Worm (Caenorhabditis elegans) whole organism, young adult: ENCODE data around the gene sri-1.

Source experiments
- C17E4.6 ChIP-seq: fragments of 200-800 bp; sonication (Bioruptor generic); IDR thresholded peaks from 2 replicates; pipeline ENCODE4 v1.3.6; 2022; ENCODE audit warnings: missing genetic modification reagents, missing genetic modification characterization, missing compliant biosample characterization
- D2030.7 ChIP-seq: fragments of 200-800 bp; sonication (Bioruptor generic); IDR thresholded peaks from 2 replicates; pipeline ENCODE4 v1.3.6; 2022; ENCODE audit warnings: missing genetic modification reagents, missing genetic modification characterization, missing compliant biosample characterization
- F10E7.11 ChIP-seq: sonication (generic microtip); optimal IDR thresholded peaks from 2 replicates; lab custom pipeline; 2017; ENCODE audit warnings: mild to moderate bottlenecking, missing genetic modification characterization, moderate library complexity, missing compliant biosample characterization
- F23B12.7 ChIP-seq: sonication (generic microtip); optimal IDR thresholded peaks from 2 replicates; lab custom pipeline; 2017; ENCODE audit warnings: missing genetic modification characterization, mild to moderate bottlenecking, missing compliant biosample characterization, antibody characterized with exemption, moderate library complexity; ENCODE audit not compliant: insufficient read depth
- F49E8.2 ChIP-seq: sonication (generic microtip); optimal IDR thresholded peaks from 3 replicates; lab custom pipeline; 2017; ENCODE audit warnings: missing genetic modification characterization, mild to moderate bottlenecking, missing compliant biosample characterization, antibody characterized with exemption, moderate library complexity; ENCODE audit not compliant: insufficient read depth
- F52B5.7 ChIP-seq: sonication (generic microtip); optimal IDR thresholded peaks from 2 replicates; lab custom pipeline; 2016; ENCODE audit warnings: mild to moderate bottlenecking, missing genetic modification characterization, missing compliant biosample characterization
- F55B11.4 ChIP-seq: sonication (generic microtip); optimal IDR thresholded peaks from 2 replicates; lab custom pipeline; 2016; ENCODE audit warnings: missing compliant biosample characterization, missing genetic modification characterization, borderline replicate concordance; ENCODE audit not compliant: insufficient read depth
- K12H6.12 ChIP-seq: fragments of 200-800 bp; sonication (Bioruptor generic); optimal IDR thresholded peaks from 2 replicates; lab custom pipeline; 2018; ENCODE audit warnings: mild to moderate bottlenecking, missing genetic modification characterization, missing compliant biosample characterization
- Y53F4B.3 ChIP-seq: fragments of 200-800 bp; sonication (Bioruptor generic); IDR thresholded peaks from 2 replicates; pipeline ENCODE4 v1.3.6; 2022; ENCODE audit warnings: missing genetic modification reagents, missing genetic modification characterization, missing compliant biosample characterization
- Y53G8AR.9 ChIP-seq: fragments of 200-800 bp; sonication (Bioruptor generic); conservative IDR thresholded peaks from 2 replicates; pipeline ENCODE4 v1.3.6; 2022; ENCODE audit warnings: missing genetic modification reagents, missing genetic modification characterization, missing compliant biosample characterization
- akir-1 ChIP-seq: fragments of 200-800 bp; sonication (Bioruptor generic); optimal IDR thresholded peaks from 2 replicates; lab custom pipeline; 2018; ENCODE audit warnings: mild to moderate bottlenecking, missing genetic modification characterization, moderate library complexity, missing compliant biosample characterization
- ama-1 ChIP-seq, 3 experiments: fragments of 150-350 bp in 1 of 3; sonication (generic microtip) in 2 of 3; optimal IDR thresholded peaks; 2 replicates each; lab custom pipeline; 2014 to 2018; ENCODE audit warnings: missing biosample characterization in 2 of 3, missing genetic modification characterization in 2 of 3, missing genetic modification reagents in 2 of 3
- aptf-2 ChIP-seq: fragments of 200-800 bp; sonication (Bioruptor generic); conservative IDR thresholded peaks from 2 replicates; pipeline ENCODE4 v1.3.6; 2022; ENCODE audit warnings: missing genetic modification reagents, missing genetic modification characterization, missing compliant biosample characterization
- attf-3 ChIP-seq: fragments of 200-800 bp; sonication (Bioruptor generic); conservative IDR thresholded peaks from 2 replicates; pipeline ENCODE4 v1.3.6; 2022; ENCODE audit warnings: missing genetic modification reagents, missing genetic modification characterization, missing compliant biosample characterization
- ceh-58 ChIP-seq: fragments of 200-800 bp; sonication (Bioruptor generic); IDR thresholded peaks from 2 replicates; pipeline ENCODE4 v1.3.6; 2022; ENCODE audit warnings: missing genetic modification characterization, missing compliant biosample characterization
- dpff-1 ChIP-seq: sonication (generic microtip); optimal IDR thresholded peaks from 2 replicates; lab custom pipeline; 2017; ENCODE audit warnings: mild to moderate bottlenecking, missing genetic modification characterization, missing compliant biosample characterization
- efl-1 ChIP-seq: fragments of 150-350 bp; optimal IDR thresholded peaks from 2 replicates; lab custom pipeline; 2014; ENCODE audit warnings: missing biosample characterization, missing genetic modification reagents, missing genetic modification characterization
- ets-4 ChIP-seq: fragments of 200-800 bp; sonication (Bioruptor generic); optimal IDR thresholded peaks from 2 replicates; lab custom pipeline; 2018; ENCODE audit warnings: mild to moderate bottlenecking, missing genetic modification characterization, missing compliant biosample characterization
- fkh-3 ChIP-seq: sonication (generic microtip); optimal IDR thresholded peaks from 2 replicates; lab custom pipeline; 2016; ENCODE audit warnings: mild to moderate bottlenecking, missing genetic modification characterization, missing compliant biosample characterization
- lag-1 ChIP-seq: fragments of 200-800 bp; sonication (Bioruptor generic); IDR thresholded peaks from 2 replicates; pipeline ENCODE4 v1.3.6; 2022; ENCODE audit warnings: missing genetic modification reagents, missing genetic modification characterization, missing compliant biosample characterization
- lin-26 ChIP-seq: fragments of 200-800 bp; sonication (Bioruptor generic); IDR thresholded peaks from 2 replicates; pipeline ENCODE4 v1.3.6; 2022; ENCODE audit warnings: missing genetic modification reagents, missing genetic modification characterization, missing compliant biosample characterization
- madf-6 ChIP-seq: fragments of 200-800 bp; sonication (Bioruptor generic); IDR thresholded peaks from 2 replicates; pipeline ENCODE4 v1.3.6; 2022; ENCODE audit warnings: missing genetic modification reagents, missing genetic modification characterization, missing compliant biosample characterization
- mes-4 ChIP-seq: sonication (generic microtip); optimal IDR thresholded peaks from 2 replicates; lab custom pipeline; 2016; ENCODE audit warnings: missing genotype, missing genetic modification characterization, missing compliant biosample characterization
- mxl-1 ChIP-seq: sonication (generic microtip); optimal IDR thresholded peaks from 2 replicates; lab custom pipeline; 2016; ENCODE audit warnings: missing genetic modification characterization, missing compliant biosample characterization
- nfya-2 ChIP-seq: fragments of 200-800 bp; sonication (Bioruptor generic); IDR thresholded peaks from 2 replicates; pipeline ENCODE4 v1.3.6; 2022; ENCODE audit warnings: missing genetic modification reagents, missing genetic modification characterization, missing compliant biosample characterization
- pha-4 ChIP-seq: fragments of 150-350 bp; sonication (generic microtip); optimal IDR thresholded peaks from 2 replicates; lab custom pipeline; 2014; ENCODE audit warnings: missing biosample characterization, missing genetic modification reagents, missing genetic modification characterization
- rec-8 ChIP-seq, 2 experiments: sonication (generic microtip); optimal IDR thresholded peaks; 2 replicates each; lab custom pipeline; 2016; ENCODE audit warnings: mild to moderate bottlenecking in 2 of 2, missing genetic modification characterization in 2 of 2, missing genetic modification reagents in 2 of 2, missing genotype in 2 of 2, missing biosample characterization in 1 of 2, missing compliant biosample characterization in 1 of 2, moderate library complexity in 1 of 2
- repo-1 ChIP-seq: sonication (generic microtip); optimal IDR thresholded peaks from 2 replicates; lab custom pipeline; 2017; ENCODE audit warnings: mild to moderate bottlenecking, missing genetic modification characterization, missing compliant biosample characterization
- rpc-1 ChIP-seq, 2 experiments: fragments of 150-350 bp in 1 of 2; sonication (generic microtip) in 1 of 2; optimal IDR thresholded peaks; 2 replicates each; lab custom pipeline; 2014 to 2018; ENCODE audit warnings: missing biosample characterization in 1 of 2, missing genetic modification characterization in 1 of 2, missing genetic modification reagents in 1 of 2, missing genotype in 1 of 2
- sea-2 ChIP-seq: fragments of 200-800 bp; sonication (Bioruptor generic); IDR thresholded peaks from 2 replicates; pipeline ENCODE4 v1.3.6; 2022; ENCODE audit warnings: missing genetic modification characterization, missing compliant biosample characterization
- unc-130 ChIP-seq: sonication (generic microtip); optimal IDR thresholded peaks from 2 replicates; lab custom pipeline; 2016; ENCODE audit warnings: missing genetic modification reagents, missing genetic modification characterization, missing compliant biosample characterization
- xnd-1 ChIP-seq: sonication (generic microtip); optimal IDR thresholded peaks from 2 replicates; lab custom pipeline; 2016; ENCODE audit warnings: missing genotype, missing genetic modification reagents, missing genetic modification characterization, missing compliant biosample characterization
- ztf-26 ChIP-seq: sonication (generic microtip); optimal IDR thresholded peaks from 2 replicates; lab custom pipeline; 2017; ENCODE audit warnings: missing genetic modification characterization, missing compliant biosample characterization
- ztf-3 ChIP-seq: fragments of 200-800 bp; sonication (Bioruptor generic); optimal IDR thresholded peaks from 2 replicates; lab custom pipeline; 2018; ENCODE audit warnings: mild to moderate bottlenecking, missing genetic modification characterization, missing compliant biosample characterization
- ztf-6 ChIP-seq: fragments of 200-800 bp; sonication (Bioruptor generic); IDR thresholded peaks from 2 replicates; pipeline ENCODE4 v1.3.6; 2022; ENCODE audit warnings: missing genetic modification reagents, missing genetic modification characterization, missing compliant biosample characterization

Gene sri-1

DNA sequence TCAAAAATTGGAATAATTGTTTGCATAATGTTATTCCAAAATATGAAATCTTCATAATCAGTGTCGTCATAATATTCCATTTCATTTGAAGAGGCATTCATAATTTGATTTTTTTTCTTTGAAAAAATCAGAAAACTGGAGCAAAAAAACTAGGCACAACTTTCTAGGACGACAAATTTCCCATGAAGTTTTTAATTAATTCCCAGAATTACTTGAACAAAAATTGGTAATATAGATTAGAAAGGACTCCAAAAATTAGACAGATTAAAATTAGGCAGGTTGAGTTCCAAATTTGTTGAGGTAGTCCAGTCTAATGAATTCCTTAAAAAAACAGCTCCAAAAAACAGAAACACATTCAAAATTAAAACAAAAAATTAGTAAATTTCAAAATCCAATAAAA lies 12.5 kb downstream of the sri-1 start, which contains the start of gene srw-57:
TSS of gene srw-57 (minus strand) at position 101 of the 400 bp plus-strand sequence.
- TF ChIP-seq xnd-1 (tag; lab: Kevin White, UChicago), result no peak
- no peak for TF ChIP-seq F23B12.7 (tag; lab: Kevin White, UChicago)
- TF ChIP-seq ztf-26 (tag; lab: Kevin White, UChicago), result no peak
- no peak for TF ChIP-seq mes-4 (tag; lab: Kevin White, UChicago)
- TF ChIP-seq pha-4, result no peak
- no peak for TF ChIP-seq mxl-1 (tag; lab: Kevin White, UChicago)
- TF ChIP-seq lin-26 (GFP tag; lab: Robert Waterston, UW), result no peak
- no peak for TF ChIP-seq ets-4 (GFP tag; lab: Kevin White, UChicago)
- TF ChIP-seq K12H6.12, result no peak
- TF ChIP-seq sea-2 (GFP tag; lab: Robert Waterston, UW), result no peak
- no peak for TF ChIP-seq D2030.7
- no peak for TF ChIP-seq ztf-3 (GFP tag; lab: Kevin White, UChicago)
- TF ChIP-seq rpc-1 (optimal IDR thresholded peaks at IDR 0.05; lab: Kevin White, UChicago), result no peak
- TF ChIP-seq rpc-1 (tag; optimal IDR thresholded peaks at IDR 0.05; lab: Kevin White, UChicago), result no peak

DNA sequence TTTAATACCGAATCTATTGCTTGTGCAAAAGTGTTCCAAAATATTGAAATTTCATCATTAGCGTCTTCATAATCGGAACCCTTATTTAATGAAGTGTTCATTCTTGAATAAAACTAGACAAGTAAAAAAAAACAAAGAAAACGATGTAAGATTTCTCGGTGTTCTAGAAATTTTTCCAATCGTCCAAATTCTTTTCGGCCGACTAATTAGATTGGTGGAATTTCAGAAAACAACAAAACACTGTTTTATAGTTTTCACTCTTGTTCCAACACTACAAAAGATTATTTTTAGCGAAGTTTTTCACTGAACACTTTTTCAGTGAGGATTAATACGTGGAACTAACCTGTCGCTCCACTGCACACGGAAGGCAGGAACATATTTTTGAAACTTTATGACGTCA lies 14.7 kb downstream of the sri-1 start, which contains the start of gene srw-56:
TSS of gene srw-56 (minus strand) at position 101 of the 400 bp plus-strand sequence.
- no peak for TF ChIP-seq K12H6.12
- TF ChIP-seq ztf-6, result no peak

DNA sequence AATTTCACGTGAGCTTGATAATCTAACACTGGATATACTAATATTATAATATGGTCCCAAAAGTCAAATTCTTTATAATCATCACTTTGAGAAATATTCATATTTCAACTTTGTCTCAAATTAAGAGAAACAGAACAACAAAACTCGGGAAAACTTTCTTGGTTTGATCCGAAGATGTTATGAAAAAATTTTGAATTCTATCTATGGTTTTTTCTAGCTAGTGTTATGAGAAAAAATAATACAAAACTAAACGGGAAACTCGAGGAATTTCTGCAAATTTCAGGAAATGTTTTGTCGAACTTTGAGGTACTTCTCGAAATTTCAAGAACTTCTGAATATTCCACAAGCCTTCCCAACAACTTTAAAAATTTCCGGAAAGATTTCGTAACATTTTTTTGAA lies 16.5 kb downstream of the sri-1 start, which contains the start of gene srw-59:
TSS of gene srw-59 (minus strand) at position 101 of the 400 bp plus-strand sequence.
- no peak for TF ChIP-seq ztf-3 (GFP tag; lab: Kevin White, UChicago)
- TF ChIP-seq ama-1 (optimal IDR thresholded peaks at IDR 0.05; lab: Kevin White, UChicago), result no peak
- TF ChIP-seq ama-1 (GFP tag; optimal IDR thresholded peaks at IDR 0.05; lab: Kevin White, UChicago), result no peak
- TF ChIP-seq Y53G8AR.9 (GFP tag; lab: Robert Waterston, UW), result no peak
- TF ChIP-seq F52B5.7, result no peak
- TF ChIP-seq dpff-1, result no peak
- no peak for TF ChIP-seq lag-1 (GFP tag; lab: Robert Waterston, UW)

DNA sequence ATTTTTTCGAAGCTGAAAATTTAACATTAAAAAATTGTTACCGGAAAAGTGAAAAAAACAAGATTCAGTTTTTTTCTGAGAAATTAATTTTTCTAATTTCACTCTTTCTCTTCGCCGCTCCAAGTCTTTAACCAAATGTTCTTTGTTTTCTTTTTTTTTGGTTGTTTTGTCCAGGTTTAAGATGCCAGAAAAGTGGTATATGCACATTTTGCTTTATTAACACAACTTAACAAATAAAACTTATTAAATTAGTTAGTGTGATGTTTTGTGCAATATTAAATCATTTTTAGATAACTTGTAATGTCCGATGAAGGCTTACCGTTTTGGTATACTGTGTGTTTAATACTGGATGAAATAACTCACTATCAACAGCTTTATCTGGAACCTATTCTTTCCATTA lies 24.3 kb downstream of the sri-1 start, which contains the start of gene srw-53:
TSS of gene srw-53 (plus strand) at position 301 of the 400 bp plus-strand sequence.
- TF ChIP-seq efl-1 (GFP tag; lab: Kevin White, UChicago) (no peak), repo-1 (tag; lab: Kevin White, UChicago) (no peak), Y53F4B.3 (GFP tag; lab: Robert Waterston, UW) (no peak)

DNA sequence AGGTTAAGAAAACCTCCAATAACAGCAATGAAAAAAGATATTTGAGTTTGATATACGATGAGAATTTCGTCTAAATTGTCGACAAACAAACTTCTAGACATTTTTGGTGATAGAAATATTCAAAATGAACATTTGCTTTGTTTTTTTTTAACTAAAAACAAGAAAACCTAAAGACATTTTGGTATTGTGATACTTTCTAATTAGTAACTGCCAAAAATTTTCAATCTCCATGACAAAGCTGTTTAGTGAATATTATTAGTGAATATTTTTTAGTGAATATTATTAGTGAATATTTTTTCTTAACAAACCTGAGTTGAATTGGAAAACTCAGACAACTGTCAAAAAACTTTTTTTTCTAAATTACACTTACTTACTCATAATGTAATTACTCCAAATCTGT lies 27.2 kb downstream of the sri-1 start, which contains the start of gene srw-55:
TSS of gene srw-55 (minus strand) at position 101 of the 400 bp plus-strand sequence.
- TF ChIP-seq ceh-58 (GFP tag; lab: Robert Waterston, UW) (no peak), F49E8.2 (no peak), repo-1 (tag; lab: Kevin White, UChicago) (no peak), C17E4.6 (no peak), F55B11.4 (tag; lab: Kevin White, UChicago) (no peak), fkh-3 (no peak), madf-6 (no peak)

DNA sequence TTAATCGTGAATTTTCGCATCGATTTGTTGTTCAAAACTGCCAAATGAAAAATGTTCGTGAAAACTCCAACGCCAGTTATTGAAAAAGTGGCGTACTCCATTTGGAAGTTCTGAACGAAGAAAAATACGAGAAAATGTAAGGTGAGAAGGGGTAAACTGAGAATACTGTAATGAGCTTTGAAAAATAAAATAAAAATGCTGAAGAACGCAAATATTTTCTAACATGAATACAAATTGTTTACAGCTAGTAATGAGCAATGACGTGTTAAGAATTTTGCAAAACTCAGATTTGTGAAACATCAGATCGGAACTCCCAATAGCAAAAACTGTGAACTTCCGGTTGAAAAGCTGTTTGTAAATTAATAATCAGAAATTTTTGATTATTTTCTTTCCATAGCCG lies 35.1 kb downstream of the sri-1 start, which contains the start of gene srw-26:
TSS of gene srw-26 (minus strand) at position 101 of the 400 bp plus-strand sequence.
- TF ChIP-seq rec-8 (tag; optimal IDR thresholded peaks at IDR 0.05; lab: Kevin White, UChicago), result no peak
- no peak for TF ChIP-seq unc-130 (GFP tag; lab: Kevin White, UChicago)
- no peak for TF ChIP-seq K12H6.12
- TF ChIP-seq aptf-2 (GFP tag; lab: Robert Waterston, UW), result no peak
- no peak for TF ChIP-seq ztf-3 (GFP tag; lab: Kevin White, UChicago)
- TF ChIP-seq F10E7.11, result no peak
- TF ChIP-seq akir-1 (GFP tag; lab: Kevin White, UChicago), result no peak
- TF ChIP-seq nfya-2 (GFP tag; lab: Robert Waterston, UW), result no peak
- TF ChIP-seq attf-3 (GFP tag; lab: Robert Waterston, UW), result no peak
